Fruit fly (Drosophila melanogaster) whole organism, adult: ENCODE measurements around the gene CG31279.

Experiments
- CG11617 ChIP-seq: fragments of 200-800 bp; sonication (Bioruptor generic); optimal IDR thresholded peaks from 2 replicates; lab custom pipeline; 2017; ENCODE audit warnings: mild to moderate bottlenecking, missing biosample characterization, missing genetic modification reagents, missing genetic modification characterization
- CG12768 ChIP-seq: fragments of 200-800 bp; sonication (Bioruptor generic); optimal IDR thresholded peaks from 2 replicates; lab custom pipeline; 2017; ENCODE audit warnings: missing biosample characterization, missing genetic modification characterization, mild to moderate bottlenecking, moderate library complexity, missing genetic modification reagents
- CG14711 ChIP-seq: fragments of 200-800 bp; sonication (Bioruptor generic); optimal IDR thresholded peaks from 2 replicates; lab custom pipeline; 2018; ENCODE audit warnings: missing biosample characterization, mild to moderate bottlenecking, missing genetic modification characterization, moderate library complexity
- CG1620 ChIP-seq: fragments of 200-800 bp; sonication (Bioruptor generic); optimal IDR thresholded peaks from 2 replicates; lab custom pipeline; 2016; ENCODE audit warnings: missing biosample characterization, missing genetic modification characterization
- CG33017 ChIP-seq: fragments of 200-800 bp; sonication (Bioruptor generic); optimal IDR thresholded peaks from 2 replicates; lab custom pipeline; 2018; ENCODE audit warnings: missing biosample characterization, mild to moderate bottlenecking, missing genetic modification characterization, moderate library complexity
- CG5204 ChIP-seq: fragments of 200-800 bp; sonication (Bioruptor generic); optimal IDR thresholded peaks from 2 replicates; lab custom pipeline; 2016; ENCODE audit warnings: missing biosample characterization, missing genetic modification characterization
- CG7045 ChIP-seq: fragments of 200-800 bp; sonication (Bioruptor generic); optimal IDR thresholded peaks from 2 replicates; lab custom pipeline; 2017; ENCODE audit warnings: missing biosample characterization, mild to moderate bottlenecking, missing genetic modification characterization
- CG7101 ChIP-seq: fragments of 200-800 bp; sonication (Bioruptor generic); optimal IDR thresholded peaks from 2 replicates; lab custom pipeline; 2018; ENCODE audit warnings: missing biosample characterization, mild to moderate bottlenecking, missing genetic modification characterization, moderate library complexity
- Clk ChIP-seq: fragments of 200-800 bp; sonication (Bioruptor generic); optimal IDR thresholded peaks from 2 replicates; lab custom pipeline; 2017; ENCODE audit warnings: missing biosample characterization, missing genetic modification characterization
- Crg-1 ChIP-seq: fragments of 200-800 bp; sonication (Bioruptor generic); optimal IDR thresholded peaks from 2 replicates; lab custom pipeline; 2016; ENCODE audit warnings: missing biosample characterization, missing genetic modification characterization
- Hr96 ChIP-seq: fragments of 200-800 bp; sonication (Bioruptor generic); optimal IDR thresholded peaks from 2 replicates; lab custom pipeline; 2016; ENCODE audit warnings: missing biosample characterization, missing genetic modification characterization
- Mnt ChIP-seq: fragments of 200-800 bp; sonication (Bioruptor generic); optimal IDR thresholded peaks from 2 replicates; lab custom pipeline; 2016; ENCODE audit warnings: missing biosample characterization, mild to moderate bottlenecking, missing genetic modification characterization
- bab1 ChIP-seq: fragments of 200-800 bp; sonication (Bioruptor generic); optimal IDR thresholded peaks from 3 replicates; lab custom pipeline; 2019; ENCODE audit warnings: missing biosample characterization, mild to moderate bottlenecking, missing genetic modification characterization, moderate library complexity
- cic ChIP-seq: fragments of 200-800 bp; sonication (Bioruptor generic); optimal IDR thresholded peaks from 2 replicates; lab custom pipeline; 2017; ENCODE audit warnings: missing biosample characterization, mild to moderate bottlenecking, missing genetic modification characterization, moderate library complexity
- cnc ChIP-seq, 2 experiments: fragments of >200 bp; optimal IDR thresholded peaks; 2 replicates each; lab custom pipeline; 2017
- kay ChIP-seq: fragments of 200-800 bp; sonication (Bioruptor generic); peaks from one replicate; lab custom pipeline; 2016; ENCODE audit warnings: missing biosample characterization, missing genetic modification characterization, borderline replicate concordance
- ovo ChIP-seq: fragments of 200-800 bp; sonication (Bioruptor generic); optimal IDR thresholded peaks from 2 replicates; lab custom pipeline; 2016; ENCODE audit warnings: missing biosample characterization, missing genetic modification characterization
- pad ChIP-seq: fragments of 200-800 bp; sonication (Bioruptor generic); optimal IDR thresholded peaks from 3 replicates; lab custom pipeline; 2017; ENCODE audit warnings: missing biosample characterization, missing genetic modification characterization, mild to moderate bottlenecking, moderate library complexity, missing genetic modification reagents
- tj ChIP-seq: fragments of 200-800 bp; sonication (Bioruptor generic); optimal IDR thresholded peaks from 3 replicates; lab custom pipeline; 2017; ENCODE audit warnings: missing biosample characterization, mild to moderate bottlenecking, missing genetic modification characterization, moderate library complexity
- toe ChIP-seq: fragments of 200-800 bp; sonication (Bioruptor generic); optimal IDR thresholded peaks from 2 replicates; lab custom pipeline; 2016; ENCODE audit warnings: missing biosample characterization, missing genetic modification characterization

The CG31279 gene

DNA sequence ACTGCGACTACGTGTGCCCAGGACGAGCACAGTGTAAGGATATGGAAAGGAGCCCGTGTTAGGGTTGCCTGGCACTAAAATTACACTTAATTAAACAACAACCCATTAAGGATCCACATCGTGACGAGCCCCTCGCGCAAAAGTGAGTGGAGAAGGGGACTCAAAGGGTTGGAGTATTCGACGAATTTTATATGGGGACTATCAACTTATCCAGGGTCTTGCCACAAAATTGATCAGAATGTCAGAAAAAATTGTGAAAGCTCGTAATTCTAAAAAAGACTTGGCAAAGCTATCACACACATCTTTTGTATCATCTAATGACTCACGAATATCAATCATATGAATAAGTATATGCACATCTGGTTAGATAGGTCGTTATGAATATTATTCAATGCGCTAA is at the start of gene CG31279:
TSS of gene CG31279 (plus strand) at position 301 of the 400 bp plus-strand sequence.
- TF ChIP-seq CG12768 (GFP tag; lab: Kevin White, UChicago) (no peak), pad (GFP tag; lab: Kevin White, UChicago) (no peak), CG5204 (GFP tag; lab: Kevin White, UChicago) (no peak), bab1 (GFP tag; lab: Kevin White, UChicago) (no peak), CG1620 (GFP tag; lab: Kevin White, UChicago) (no peak), cic (GFP tag; lab: Kevin White, UChicago) (no peak), toe (GFP tag; lab: Kevin White, UChicago) (no peak), kay (GFP tag; lab: Kevin White, UChicago) (no peak), CG11617 (GFP tag; lab: Kevin White, UChicago) (no peak), CG14711 (tag; lab: Kevin White, UChicago) (no peak), Clk (GFP tag; lab: Kevin White, UChicago) (no peak), ovo (GFP tag; lab: Kevin White, UChicago) (no peak), CG33017 (tag; lab: Kevin White, UChicago) (no peak), CG7101 (tag; lab: Kevin White, UChicago) (no peak), Hr96 (GFP tag; lab: Kevin White, UChicago) (no peak), CG7045 (no peak), cnc (optimal IDR thresholded peaks at IDR 0.05; lab: Kevin White, UChicago) (no peak)

DNA sequence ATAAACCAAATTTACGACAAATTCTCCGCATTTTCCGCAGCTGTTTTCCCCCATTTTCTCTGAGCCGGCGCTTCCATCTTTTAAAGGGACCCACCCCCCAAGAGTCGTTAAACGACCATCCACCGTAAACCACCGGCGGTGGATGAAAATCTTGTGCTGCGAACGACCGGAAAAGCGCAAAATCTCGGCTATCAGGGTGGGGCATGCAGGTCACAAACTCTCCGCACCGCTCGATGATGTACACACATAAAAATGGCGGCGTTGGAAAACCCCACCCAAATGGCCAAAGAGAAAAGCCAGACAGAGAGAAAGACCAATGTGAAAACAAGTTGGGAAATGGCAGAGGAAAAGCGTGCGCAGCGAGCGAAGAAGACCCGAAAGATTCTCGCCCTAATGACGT is 44.9 kb upstream of the CG31279 start:
- TF ChIP-seq tj (no peak), bab1 (GFP tag; lab: Kevin White, UChicago) (no peak)

DNA sequence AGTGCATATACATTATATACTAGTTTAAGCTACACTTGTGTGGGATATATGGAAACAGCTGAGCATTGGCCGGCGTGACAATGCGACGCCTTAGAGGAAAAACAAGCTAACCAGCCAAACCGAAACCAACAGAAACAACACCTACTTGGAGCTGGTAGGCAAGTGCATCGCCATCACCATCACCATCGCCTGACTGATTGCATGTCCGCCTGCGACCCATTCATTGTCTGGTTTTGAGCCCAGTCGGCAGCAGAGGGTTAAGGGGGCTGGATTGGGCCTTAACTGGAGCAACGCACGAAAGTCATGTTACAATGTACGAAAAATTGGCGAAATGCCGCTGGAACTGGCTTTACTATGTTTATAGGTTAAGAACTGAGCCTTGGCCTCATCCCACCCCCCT is 43.4 kb upstream of the CG31279 start:
- TF ChIP-seq CG7045: no peak
- TF ChIP-seq toe (GFP tag; lab: Kevin White, UChicago): no peak
- TF ChIP-seq CG5204 (GFP tag; lab: Kevin White, UChicago): no peak

DNA sequence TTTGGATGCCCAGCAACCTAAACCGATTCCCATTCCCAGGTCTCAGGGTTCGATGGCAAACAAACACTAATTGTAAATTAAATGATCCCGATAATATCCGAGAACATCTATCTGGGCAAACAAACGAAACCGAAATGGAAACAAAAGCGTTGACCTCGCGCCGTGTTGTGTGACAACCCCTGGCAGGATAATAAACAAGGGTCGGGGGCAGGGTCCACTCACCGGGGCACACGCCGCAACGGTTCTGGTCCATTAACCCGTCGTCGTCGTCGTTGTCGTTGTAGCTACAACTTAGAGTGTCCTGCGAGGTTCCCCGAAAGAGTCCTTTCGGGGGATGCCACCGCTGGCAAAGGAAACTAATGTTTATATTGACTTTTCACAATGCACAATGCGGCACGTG is 41.4 kb upstream of the CG31279 start:
- no peak for TF ChIP-seq Clk (GFP tag; lab: Kevin White, UChicago)
- no peak for TF ChIP-seq CG12768 (GFP tag; lab: Kevin White, UChicago)
- no peak for TF ChIP-seq CG11617 (GFP tag; lab: Kevin White, UChicago)
- no peak for TF ChIP-seq CG7101 (tag; lab: Kevin White, UChicago)
- no peak for TF ChIP-seq cnc (optimal IDR thresholded peaks at IDR 0.05; lab: Kevin White, UChicago)
- TF ChIP-seq kay (GFP tag; lab: Kevin White, UChicago): no peak
- TF ChIP-seq tj: no peak
- TF ChIP-seq Hr96 (GFP tag; lab: Kevin White, UChicago): no peak
- no peak for TF ChIP-seq bab1 (GFP tag; lab: Kevin White, UChicago)
- TF ChIP-seq CG7045: no peak
- TF ChIP-seq toe (GFP tag; lab: Kevin White, UChicago): no peak
- TF ChIP-seq cic (GFP tag; lab: Kevin White, UChicago): no peak
- no peak for TF ChIP-seq CG5204 (GFP tag; lab: Kevin White, UChicago)
- no peak for TF ChIP-seq Crg-1 (GFP tag; lab: Kevin White, UChicago)
- no peak for TF ChIP-seq CG14711 (tag; lab: Kevin White, UChicago)

DNA sequence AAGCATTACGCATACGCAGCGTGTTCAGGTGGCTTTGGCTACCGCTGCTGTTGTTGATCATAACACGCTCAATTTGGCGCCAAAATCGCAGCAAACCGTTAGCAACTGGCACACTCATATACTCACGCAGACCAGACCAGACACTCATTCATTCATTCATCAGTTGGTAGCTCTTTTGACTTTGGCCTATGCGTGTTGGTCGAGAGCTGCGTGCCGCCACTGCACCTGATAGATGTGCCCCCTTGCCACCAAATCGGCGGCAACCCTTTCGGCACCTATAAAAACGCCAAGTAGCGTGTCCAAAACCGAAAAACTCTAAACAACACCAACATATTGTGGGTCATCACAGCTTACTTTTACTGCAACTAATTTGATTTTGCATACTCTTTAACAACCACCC is 36.0 kb upstream of the CG31279 start:
- no peak for TF ChIP-seq CG12768 (GFP tag; lab: Kevin White, UChicago)
- TF ChIP-seq Crg-1 (GFP tag; lab: Kevin White, UChicago): no peak
- no peak for TF ChIP-seq pad (GFP tag; lab: Kevin White, UChicago)
- TF ChIP-seq CG7101 (tag; lab: Kevin White, UChicago): no peak
- no peak for TF ChIP-seq CG5204 (GFP tag; lab: Kevin White, UChicago)
- no peak for TF ChIP-seq Mnt (GFP tag; lab: Kevin White, UChicago)
- no peak for TF ChIP-seq ovo (GFP tag; lab: Kevin White, UChicago)
- no peak for TF ChIP-seq kay (GFP tag; lab: Kevin White, UChicago)
- TF ChIP-seq cic (GFP tag; lab: Kevin White, UChicago): no peak
- no peak for TF ChIP-seq CG11617 (GFP tag; lab: Kevin White, UChicago)
- TF ChIP-seq CG14711 (tag; lab: Kevin White, UChicago): no peak
- TF ChIP-seq bab1 (GFP tag; lab: Kevin White, UChicago): no peak

DNA sequence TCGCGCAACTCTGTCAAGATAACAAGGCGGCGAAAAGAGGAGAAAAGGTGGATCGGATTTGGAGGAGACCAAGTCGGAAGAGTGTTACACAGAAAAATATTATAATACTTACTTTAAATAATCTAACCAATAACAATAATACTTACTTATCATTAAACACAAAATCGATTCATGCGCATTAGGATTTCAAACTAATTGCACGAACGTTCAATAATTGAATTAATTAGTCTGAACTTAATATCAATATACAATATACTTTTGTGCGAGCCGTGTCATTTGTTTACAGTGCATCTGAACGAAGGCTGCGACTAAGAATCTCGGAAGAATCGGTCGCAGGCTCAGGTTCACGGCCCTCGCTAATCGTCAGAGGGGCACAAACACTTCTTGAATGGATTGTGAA is 35.0 kb upstream of the CG31279 start:
- no peak for TF ChIP-seq tj
- TF ChIP-seq CG12768 (GFP tag; lab: Kevin White, UChicago): no peak
- no peak for TF ChIP-seq Hr96 (GFP tag; lab: Kevin White, UChicago)
- no peak for TF ChIP-seq CG7045
- TF ChIP-seq Crg-1 (GFP tag; lab: Kevin White, UChicago): no peak
- TF ChIP-seq CG5204 (GFP tag; lab: Kevin White, UChicago): no peak

DNA sequence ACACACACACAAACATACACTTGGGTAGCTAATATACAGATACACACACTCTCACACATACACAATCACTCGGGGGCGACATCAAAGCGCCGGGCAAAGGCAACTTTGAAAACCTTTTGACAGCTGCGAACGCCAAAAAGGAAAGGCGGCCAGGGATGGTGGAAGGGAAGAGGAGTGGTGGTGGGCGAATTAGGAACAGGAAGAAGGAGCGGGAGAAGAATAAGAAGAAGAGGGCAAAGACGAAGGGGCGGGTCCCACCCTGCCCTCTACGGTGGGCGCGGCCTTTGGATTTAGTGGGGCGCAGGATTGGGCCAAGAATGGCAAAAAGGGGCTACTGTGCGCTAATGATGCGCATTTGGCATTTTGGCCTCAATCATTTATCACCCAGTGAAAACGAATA is 33.9 kb upstream of the CG31279 start:
- TF ChIP-seq CG7101 (tag; lab: Kevin White, UChicago) (no peak), cic (GFP tag; lab: Kevin White, UChicago) (no peak), CG5204 (GFP tag; lab: Kevin White, UChicago) (no peak), CG14711 (tag; lab: Kevin White, UChicago) (no peak), pad (GFP tag; lab: Kevin White, UChicago) (no peak), kay (GFP tag; lab: Kevin White, UChicago) (no peak), Hr96 (GFP tag; lab: Kevin White, UChicago) (no peak), Crg-1 (GFP tag; lab: Kevin White, UChicago) (no peak), tj (no peak), Mnt (GFP tag; lab: Kevin White, UChicago) (no peak), CG11617 (GFP tag; lab: Kevin White, UChicago) (no peak), toe (GFP tag; lab: Kevin White, UChicago) (no peak), CG1620 (GFP tag; lab: Kevin White, UChicago) (no peak), CG7045 (no peak), bab1 (GFP tag; lab: Kevin White, UChicago) (no peak), CG33017 (tag; lab: Kevin White, UChicago) (no peak), Clk (GFP tag; lab: Kevin White, UChicago) (no peak), CG12768 (GFP tag; lab: Kevin White, UChicago) (no peak), cnc (optimal IDR thresholded peaks at IDR 0.05; lab: Kevin White, UChicago) (no peak)
